Worm (Caenorhabditis elegans): ENCODE data around the gene F22B3.10.

F22B3.10 gene

ce11 chrIV:11414920-11415319 is at the start of gene F22B3.10:
Gene F22B3.10 (minus strand): TSS chrIV:11415020.
- TF ChIP-seq nhr-77 (tag; optimal IDR thresholded peaks at IDR 0.05) = no peak
- TF ChIP-seq mab-5 (tag; optimal IDR thresholded peaks at IDR 0.05) = no peak
- TF ChIP-seq nhr-25 (tag; optimal IDR thresholded peaks at IDR 0.05) = no peak
- TF ChIP-seq C34F6.9 (tag; optimal IDR thresholded peaks at IDR 0.05) = no peak
- TF ChIP-seq alr-1 (tag; optimal IDR thresholded peaks at IDR 0.05) = no peak
- TF ChIP-seq F13H6.1 (tag; optimal IDR thresholded peaks at IDR 0.05) = no peak
- TF ChIP-seq nhr-21 (tag; optimal IDR thresholded peaks at IDR 0.05) = no peak
- TF ChIP-seq gmeb-1 (tag; optimal IDR thresholded peaks at IDR 0.05) = no peak
- TF ChIP-seq unc-55 (GFP tag; optimal IDR thresholded peaks at IDR 0.05) = no peak
- no peak for TF ChIP-seq R02D3.7 (tag; optimal IDR thresholded peaks at IDR 0.05)
- TF ChIP-seq ceh-16 (tag; optimal IDR thresholded peaks at IDR 0.05) = no peak
- no peak for TF ChIP-seq ztf-1 (GFP tag; conservative IDR thresholded peaks at IDR 0.05)
- TF ChIP-seq ama-1 (optimal IDR thresholded peaks at IDR 0.05) = no peak

- TF ChIP-seq ceh-16 (tag; optimal IDR thresholded peaks at IDR 0.05) (no peak), nhr-12 (tag; optimal IDR thresholded peaks at IDR 0.05) (no peak), sma-9 (GFP tag; optimal IDR thresholded peaks at IDR 0.05) (no peak), sma-9 (tag; optimal IDR thresholded peaks at IDR 0.05) (no peak), zag-1 (tag; optimal IDR thresholded peaks at IDR 0.05) (no peak), lin-13 (GFP tag; optimal IDR thresholded peaks at IDR 0.05) (no peak), lin-11 (tag; optimal IDR thresholded peaks at IDR 0.05) (no peak), nhr-23 (tag; optimal IDR thresholded peaks at IDR 0.05) (no peak), egl-27 (tag; optimal IDR thresholded peaks at IDR 0.05) (no peak), gmeb-1 (tag; optimal IDR thresholded peaks at IDR 0.05) (no peak), nhr-237 (tag; optimal IDR thresholded peaks at IDR 0.05) (no peak)
These were observed 46.5 kb upstream of the F22B3.10 start for ce11 chrIV:11461335-11461734.

- TF ChIP-seq nhr-6 (tag; optimal IDR thresholded peaks at IDR 0.05) (no peak), nhr-237 (tag; optimal IDR thresholded peaks at IDR 0.05) (no peak), gmeb-1 (tag; optimal IDR thresholded peaks at IDR 0.05) (no peak), ztf-11 (tag; optimal IDR thresholded peaks at IDR 0.05) (no peak), nhr-77 (tag; optimal IDR thresholded peaks at IDR 0.05) (no peak), mbf-1 (tag; optimal IDR thresholded peaks at IDR 0.05) (no peak), elt-1 (tag; optimal IDR thresholded peaks at IDR 0.05) (no peak), snpc-4 (tag; optimal IDR thresholded peaks at IDR 0.05) (no peak), ztf-4 (tag; optimal IDR thresholded peaks at IDR 0.05) (no peak), peb-1 (tag; optimal IDR thresholded peaks at IDR 0.05) (no peak), lin-13 (GFP tag; optimal IDR thresholded peaks at IDR 0.05) (no peak)
These were observed 44.9 kb upstream of the F22B3.10 start, which contains the start of gene npr-3 for ce11 chrIV:11459684-11460083. Gene npr-3 (plus strand): TSS chrIV:11459984.

- TF ChIP-seq nhr-77 (tag; optimal IDR thresholded peaks at IDR 0.05) (no peak), lsy-2 (tag; optimal IDR thresholded peaks at IDR 0.05) (no peak), nhr-10 (tag; optimal IDR thresholded peaks at IDR 0.05) (no peak), C34F6.9 (tag; optimal IDR thresholded peaks at IDR 0.05) (no peak), mab-5 (tag; optimal IDR thresholded peaks at IDR 0.05) (no peak), elt-3 (tag; optimal IDR thresholded peaks at IDR 0.05) (no peak), nhr-11 (tag; optimal IDR thresholded peaks at IDR 0.05) (no peak)
These were observed 44.0 kb upstream of the F22B3.10 start for ce11 chrIV:11458700-11459263.

DNA sequence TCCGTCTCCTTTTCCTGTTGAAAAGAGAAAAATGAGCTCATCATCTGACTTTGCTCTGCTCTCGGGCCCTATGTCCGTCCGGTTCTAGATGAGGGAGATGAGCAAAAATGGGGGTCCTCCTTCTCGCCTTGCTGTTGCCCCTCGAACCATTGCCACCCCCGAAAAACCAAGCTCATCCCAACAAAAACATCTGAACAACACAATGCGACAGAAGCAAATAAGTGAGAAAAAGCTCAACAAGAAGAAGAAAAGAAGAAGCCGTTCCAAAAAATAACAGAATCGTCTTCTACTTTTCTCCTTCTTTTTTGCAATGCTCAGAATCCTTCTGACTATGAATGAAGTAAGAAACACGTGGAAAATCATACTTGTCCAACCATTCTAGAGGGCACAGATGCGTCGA is 41.0 kb upstream of the F22B3.10 start:
- TF ChIP-seq sem-4 (tag; optimal IDR thresholded peaks at IDR 0.05) = no peak
- TF ChIP-seq crh-2 (tag; optimal IDR thresholded peaks at IDR 0.05) = no peak
- no peak for TF ChIP-seq ztf-4 (tag; optimal IDR thresholded peaks at IDR 0.05)
- no peak for TF ChIP-seq nhr-129 (tag; optimal IDR thresholded peaks at IDR 0.05)
- TF ChIP-seq snpc-4 (tag; optimal IDR thresholded peaks at IDR 0.05) = no peak
- TF ChIP-seq sma-3 (GFP tag; optimal IDR thresholded peaks at IDR 0.05) = no peak
- no peak for TF ChIP-seq ceh-16 (tag; optimal IDR thresholded peaks at IDR 0.05)
- no peak for TF ChIP-seq gmeb-1 (tag; optimal IDR thresholded peaks at IDR 0.05)
- no peak for TF ChIP-seq mbf-1 (tag; optimal IDR thresholded peaks at IDR 0.05)
- TF ChIP-seq lin-39 (tag; optimal IDR thresholded peaks at IDR 0.05) = no peak
- TF ChIP-seq Y55F3AM.14 (GFP tag; optimal IDR thresholded peaks at IDR 0.05) = no peak
- no peak for TF ChIP-seq nhr-25 (tag; optimal IDR thresholded peaks at IDR 0.05)
- TF ChIP-seq skn-1 (tag; optimal IDR thresholded peaks at IDR 0.05) = no peak
- no peak for TF ChIP-seq nhr-23 (tag; optimal IDR thresholded peaks at IDR 0.05)
- no peak for TF ChIP-seq nhr-6 (tag; optimal IDR thresholded peaks at IDR 0.05)
- no peak for TF ChIP-seq unc-62 (GFP tag; optimal IDR thresholded peaks at IDR 0.05)
